Worm (Caenorhabditis elegans) whole organism, L4 larva: ENCODE measurements around the gene sdz-6.

ENCODE experiments used
- Y75B8A.6 ChIP-seq: fragments of 200-800 bp; sonication (Bioruptor generic); IDR thresholded peaks from 2 replicates; pipeline ENCODE4 v1.3.6; 2022; ENCODE audit warnings: missing genetic modification reagents, missing genetic modification characterization, missing compliant biosample characterization
- daf-12 ChIP-seq: fragments of 150-350 bp; optimal IDR thresholded peaks from 2 replicates; lab custom pipeline; 2014; ENCODE audit warnings: missing biosample characterization, missing genetic modification reagents, missing genetic modification characterization
- dve-1 ChIP-seq: sonication (generic microtip); optimal IDR thresholded peaks from 2 replicates; lab custom pipeline; 2017; ENCODE audit warnings: antibody characterized with exemption, mild to moderate bottlenecking, missing genetic modification characterization, missing compliant biosample characterization; ENCODE audit not compliant: insufficient read depth
- gei-8 ChIP-seq: fragments of 200-800 bp; sonication (Bioruptor generic); optimal IDR thresholded peaks from 2 replicates; lab custom pipeline; 2018; ENCODE audit warnings: mild to moderate bottlenecking, missing genetic modification characterization, missing compliant biosample characterization
- hmg-1.1 ChIP-seq: fragments of 200-800 bp; sonication (Bioruptor generic); IDR thresholded peaks from 2 replicates; pipeline ENCODE4 v1.3.6; 2022; ENCODE audit warnings: missing genetic modification reagents, missing genetic modification characterization, missing compliant biosample characterization
- lsy-2 ChIP-seq, 2 experiments: fragments of 150-350 bp in 1 of 2; sonication (generic microtip) in 1 of 2; optimal IDR thresholded peaks; 2 replicates each; lab custom pipeline; 2014 to 2017; ENCODE audit warnings: missing biosample characterization in 2 of 2, missing genetic modification characterization in 2 of 2
- madf-5 ChIP-seq, 2 experiments: fragments of 200-800 bp; sonication (Bioruptor generic); IDR thresholded peaks; 2 replicates each; pipeline ENCODE4 v1.3.6; 2022; ENCODE audit warnings: missing compliant biosample characterization in 2 of 2, missing genetic modification characterization in 2 of 2
- mdl-1 ChIP-seq, 2 experiments: fragments of 150-350 bp in 1 of 2; sonication (generic microtip) in 1 of 2; optimal IDR thresholded peaks; 2 replicates each; lab custom pipeline; 2014 to 2017; ENCODE audit warnings: missing biosample characterization in 2 of 2, missing genetic modification characterization in 2 of 2
- nhr-111 ChIP-seq: fragments of 200-800 bp; sonication (Bioruptor generic); optimal IDR thresholded peaks from 2 replicates; lab custom pipeline; 2018; ENCODE audit warnings: mild to moderate bottlenecking, missing genetic modification characterization, missing compliant biosample characterization
- nhr-6 ChIP-seq: fragments of 150-350 bp; optimal IDR thresholded peaks from 2 replicates; lab custom pipeline; 2014; ENCODE audit warnings: missing biosample characterization, missing genetic modification characterization
- snpc-4 ChIP-seq: fragments of 150-350 bp; optimal IDR thresholded peaks from 2 replicates; lab custom pipeline; 2014; ENCODE audit warnings: missing biosample characterization, missing genetic modification characterization
- unc-130 ChIP-seq: sonication (generic microtip); optimal IDR thresholded peaks from 2 replicates; lab custom pipeline; 2016; ENCODE audit warnings: missing genetic modification reagents, missing genetic modification characterization, missing compliant biosample characterization
- unc-62 ChIP-seq, 3 experiments: fragments of 150-350 bp in 1 of 3; sonication (generic microtip); optimal IDR thresholded peaks in 2 of 3; peaks in 1 of 3; 1 replicate in 1 of 3; 2 replicates in 2 of 3; lab custom pipeline; 2014 to 2017; ENCODE audit warnings: missing biosample characterization in 3 of 3, missing genetic modification characterization in 3 of 3, missing genetic modification reagents in 3 of 3, missing genotype in 1 of 3
- ztf-11 ChIP-seq: fragments of 150-350 bp; optimal IDR thresholded peaks from 2 replicates; lab custom pipeline; 2014; ENCODE audit warnings: missing biosample characterization, missing genetic modification characterization

DNA sequence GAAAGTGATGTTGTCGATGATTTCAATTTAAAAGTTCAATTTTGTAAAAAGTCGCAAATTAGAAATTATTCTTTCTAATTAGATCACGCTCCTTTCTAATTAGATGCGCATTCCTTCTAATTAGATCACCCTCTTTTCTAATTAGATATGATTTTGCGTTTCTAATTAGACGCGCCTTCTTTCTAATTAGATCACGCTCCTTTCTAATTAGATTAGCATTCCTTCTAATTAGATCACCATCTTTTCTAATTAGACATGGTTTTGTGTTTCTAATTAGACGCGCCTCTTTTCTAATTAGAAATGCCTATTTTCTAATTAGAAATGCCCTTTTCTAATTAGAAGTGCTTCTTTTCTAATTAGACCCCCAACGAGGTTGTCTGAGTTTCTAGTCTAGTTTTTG is 36.3 kb downstream of the sdz-6 start:
- no peak for TF ChIP-seq mdl-1 (tag; optimal IDR thresholded peaks at IDR 0.05; lab: Kevin White, UChicago)
- TF ChIP-seq hmg-1.1, result no peak
- TF ChIP-seq dve-1, result no peak
- TF ChIP-seq nhr-6 (tag; lab: Kevin White, UChicago), result no peak
- no peak for TF ChIP-seq gei-8 (GFP tag; lab: Kevin White, UChicago)
- TF ChIP-seq unc-130 (GFP tag; lab: Kevin White, UChicago), result no peak
- no peak for TF ChIP-seq madf-5 (GFP tag; IDR thresholded peaks at IDR 0.05; lab: Robert Waterston, UW)
- TF ChIP-seq snpc-4 (tag; lab: Kevin White, UChicago), result no peak
- TF ChIP-seq unc-62 (GFP tag; optimal IDR thresholded peaks at IDR 0.05 in 1 of 2; lab: Kevin White, UChicago), result no peak
- TF ChIP-seq unc-62 (tag; optimal IDR thresholded peaks at IDR 0.05; lab: Kevin White, UChicago), result no peak
- no peak for TF ChIP-seq ztf-11 (tag; lab: Kevin White, UChicago)
- TF ChIP-seq daf-12, result no peak
- no peak for TF ChIP-seq Y75B8A.6 (GFP tag; lab: Robert Waterston, UW)
- TF ChIP-seq lsy-2 (tag; optimal IDR thresholded peaks at IDR 0.05; lab: Kevin White, UChicago), result no peak
- TF ChIP-seq nhr-111, result no peak
